Fruit fly (Drosophila melanogaster) whole organism, embryonic: ENCODE results near the gene CG13700.

Experiments
- Antp ChIP-seq: fragments of 200-800 bp; sonication (Bioruptor generic); optimal IDR thresholded peaks from 3 replicates; lab custom pipeline; 2016; ENCODE audit warnings: missing biosample characterization, missing genetic modification characterization
- BEAF-32 ChIP-seq: fragments of 200-800 bp; sonication (Bioruptor generic); optimal IDR thresholded peaks from 3 replicates; lab custom pipeline; 2017; ENCODE audit warnings: missing biosample characterization, missing genetic modification characterization, mild to moderate bottlenecking, moderate library complexity, missing genetic modification reagents
- CG1024 ChIP-seq: fragments of 200-800 bp; sonication (Bioruptor generic); IDR thresholded peaks from 2 replicates; pipeline ENCODE4 v1.3.6; 2022; ENCODE audit warnings: missing biosample characterization, missing genetic modification characterization
- CG10267 ChIP-seq: fragments of 200-800 bp; sonication (Bioruptor generic); optimal IDR thresholded peaks from 2 replicates; lab custom pipeline; 2018; ENCODE audit warnings: missing biosample characterization, mild to moderate bottlenecking, missing genetic modification characterization, moderate library complexity
- CG10979 ChIP-seq: fragments of 200-800 bp; sonication (Bioruptor generic); optimal IDR thresholded peaks from 2 replicates; lab custom pipeline; 2018; ENCODE audit warnings: missing biosample characterization, mild to moderate bottlenecking, missing genetic modification characterization, moderate library complexity
- CG12104 ChIP-seq: fragments of 200-800 bp; sonication (Bioruptor generic); optimal IDR thresholded peaks from 3 replicates; lab custom pipeline; 2016; ENCODE audit warnings: missing biosample characterization, missing genetic modification characterization
- CG12219 ChIP-seq: fragments of 200-800 bp; sonication (Bioruptor generic); optimal IDR thresholded peaks from 3 replicates; lab custom pipeline; 2018; ENCODE audit warnings: missing biosample characterization, mild to moderate bottlenecking, missing genetic modification characterization
- CG12391 ChIP-seq: fragments of 200-800 bp; sonication (Bioruptor generic); optimal IDR thresholded peaks from 3 replicates; lab custom pipeline; 2018; ENCODE audit warnings: missing biosample characterization, mild to moderate bottlenecking, missing genetic modification characterization, moderate library complexity
- CG13424 ChIP-seq: fragments of 200-800 bp; sonication (Bioruptor generic); optimal IDR thresholded peaks from 2 replicates; lab custom pipeline; 2019; ENCODE audit warnings: missing biosample characterization, mild to moderate bottlenecking, missing genetic modification characterization, moderate library complexity
- CG15601 ChIP-seq: fragments of 200-800 bp; sonication (Bioruptor generic); optimal IDR thresholded peaks from 3 replicates; lab custom pipeline; 2019; ENCODE audit warnings: missing biosample characterization, mild to moderate bottlenecking, missing genetic modification characterization, moderate library complexity
- CG15696 ChIP-seq: fragments of 200-800 bp; sonication (Bioruptor generic); optimal IDR thresholded peaks from 2 replicates; lab custom pipeline; 2019; ENCODE audit warnings: missing biosample characterization, mild to moderate bottlenecking, missing genetic modification characterization, moderate library complexity
- CG2199 ChIP-seq: fragments of 200-800 bp; sonication (Bioruptor generic); IDR thresholded peaks from 3 replicates; pipeline ENCODE4 v1.3.6; 2022; ENCODE audit warnings: missing biosample characterization, missing genetic modification characterization
- CG30431 ChIP-seq: fragments of 200-800 bp; sonication (Bioruptor generic); optimal IDR thresholded peaks from 2 replicates; lab custom pipeline; 2017; ENCODE audit warnings: missing biosample characterization, missing genetic modification characterization
- CG32767 ChIP-seq: fragments of 200-800 bp; sonication (Bioruptor generic); IDR thresholded peaks from 2 replicates; pipeline ENCODE4 v1.3.6; 2022; ENCODE audit warnings: missing biosample characterization, missing genetic modification characterization
- CG3407 ChIP-seq: fragments of 200-800 bp; sonication (Bioruptor generic); optimal IDR thresholded peaks from 2 replicates; lab custom pipeline; 2018; ENCODE audit warnings: missing biosample characterization, mild to moderate bottlenecking, missing genetic modification characterization
- CG4360 ChIP-seq: fragments of 200-800 bp; sonication (Bioruptor generic); IDR thresholded peaks from 2 replicates; pipeline ENCODE4 v1.3.6; 2022; ENCODE audit warnings: missing biosample characterization, missing genetic modification characterization
- CG4707 ChIP-seq: fragments of 200-800 bp; sonication (Bioruptor generic); optimal IDR thresholded peaks from 2 replicates; lab custom pipeline; 2018; ENCODE audit warnings: missing biosample characterization, mild to moderate bottlenecking, missing genetic modification characterization, moderate library complexity
- CG6654 ChIP-seq: fragments of 200-800 bp; sonication (Bioruptor generic); optimal IDR thresholded peaks from 2 replicates; lab custom pipeline; 2017; ENCODE audit warnings: missing biosample characterization, mild to moderate bottlenecking, missing genetic modification characterization
- CG7745 ChIP-seq: fragments of 200-800 bp; sonication (Bioruptor generic); optimal IDR thresholded peaks from 2 replicates; lab custom pipeline; 2018; ENCODE audit warnings: missing biosample characterization, mild to moderate bottlenecking, missing genetic modification characterization, moderate library complexity
- CG7839 ChIP-seq: fragments of 200-800 bp; sonication (Bioruptor generic); optimal IDR thresholded peaks from 3 replicates; lab custom pipeline; 2018; ENCODE audit warnings: missing biosample characterization, mild to moderate bottlenecking, missing genetic modification characterization, moderate library complexity
- CG7987 ChIP-seq: fragments of 200-800 bp; sonication (Bioruptor generic); optimal IDR thresholded peaks from 2 replicates; lab custom pipeline; 2018; ENCODE audit warnings: missing biosample characterization, mild to moderate bottlenecking, missing genetic modification characterization, moderate library complexity
- CG8388 ChIP-seq: fragments of 200-800 bp; sonication (Bioruptor generic); optimal IDR thresholded peaks from 2 replicates; lab custom pipeline; 2019; ENCODE audit warnings: missing biosample characterization, mild to moderate bottlenecking, missing genetic modification characterization, moderate library complexity
- CG9727 ChIP-seq: fragments of 200-800 bp; sonication (Bioruptor generic); optimal IDR thresholded peaks from 3 replicates; lab custom pipeline; 2017; ENCODE audit warnings: missing biosample characterization, mild to moderate bottlenecking, missing genetic modification characterization
- Doc2 ChIP-seq: fragments of 200-800 bp; sonication (Bioruptor generic); IDR thresholded peaks from 2 replicates; pipeline ENCODE4 v1.3.6; 2022; ENCODE audit warnings: missing biosample characterization, missing genetic modification characterization
- H2.0 ChIP-seq: fragments of 200-800 bp; sonication (Bioruptor generic); IDR thresholded peaks from 2 replicates; pipeline ENCODE4 v1.3.6; 2022; ENCODE audit warnings: missing biosample characterization, missing genetic modification characterization
- HLH3B ChIP-seq: fragments of 200-800 bp; sonication (Bioruptor generic); IDR thresholded peaks from 2 replicates; pipeline ENCODE4 v1.3.6; 2022; ENCODE audit warnings: missing biosample characterization, missing genetic modification characterization
- Hr3 ChIP-seq: fragments of 200-800 bp; sonication (Bioruptor generic); optimal IDR thresholded peaks from 3 replicates; lab custom pipeline; 2016; ENCODE audit warnings: missing biosample characterization, missing genetic modification characterization
- Kr ChIP-seq: fragments of 200-800 bp; sonication (Bioruptor generic); optimal IDR thresholded peaks from 2 replicates; lab custom pipeline; 2017; ENCODE audit warnings: missing biosample characterization, mild to moderate bottlenecking, missing genetic modification characterization
- Ptx1 ChIP-seq: fragments of 200-800 bp; sonication (Bioruptor generic); IDR thresholded peaks from 2 replicates; pipeline ENCODE4 v1.3.6; 2022; ENCODE audit warnings: missing biosample characterization, missing genetic modification characterization
- Rfx ChIP-seq: fragments of 200-800 bp; sonication (Bioruptor generic); IDR thresholded peaks from 2 replicates; pipeline ENCODE4 v1.3.6; 2022; ENCODE audit warnings: missing biosample characterization, missing genetic modification characterization
- Spps ChIP-seq: fragments of 200-800 bp; sonication (Bioruptor generic); optimal IDR thresholded peaks from 2 replicates; lab custom pipeline; 2018; ENCODE audit warnings: missing biosample characterization, mild to moderate bottlenecking, missing genetic modification characterization
- ap ChIP-seq: fragments of 200-800 bp; sonication (Bioruptor generic); IDR thresholded peaks from 2 replicates; pipeline ENCODE4 v1.3.6; 2022; ENCODE audit warnings: missing biosample characterization, missing genetic modification characterization
- chn ChIP-seq: fragments of 200-800 bp; sonication (Bioruptor generic); optimal IDR thresholded peaks from 2 replicates; lab custom pipeline; 2016; ENCODE audit warnings: missing biosample characterization, missing genetic modification characterization
- dati ChIP-seq: fragments of 200-800 bp; sonication (Bioruptor generic); IDR thresholded peaks from 2 replicates; pipeline ENCODE4 v1.3.6; 2022; ENCODE audit warnings: missing biosample characterization, missing genetic modification characterization
- dmrt99B ChIP-seq: fragments of 200-800 bp; sonication (Bioruptor generic); optimal IDR thresholded peaks from 2 replicates; lab custom pipeline; 2018; ENCODE audit warnings: missing biosample characterization, mild to moderate bottlenecking, missing genetic modification characterization, moderate library complexity
- ind ChIP-seq: fragments of 200-800 bp; sonication (Bioruptor generic); optimal IDR thresholded peaks from 3 replicates; lab custom pipeline; 2016; ENCODE audit warnings: missing biosample characterization, missing genetic modification characterization
- nmo ChIP-seq: fragments of 200-800 bp; sonication (Bioruptor generic); optimal IDR thresholded peaks from 2 replicates; lab custom pipeline; 2018; ENCODE audit warnings: missing biosample characterization, mild to moderate bottlenecking, missing genetic modification characterization, moderate library complexity
- oc ChIP-seq: fragments of 200-800 bp; sonication (Bioruptor generic); optimal IDR thresholded peaks from 2 replicates; lab custom pipeline; 2018; ENCODE audit warnings: missing biosample characterization, mild to moderate bottlenecking, missing genetic modification characterization, moderate library complexity
- prd ChIP-seq, 3 experiments: fragments of >200 bp in 2 of 3; fragments of 200-800 bp in 1 of 3; sonication (Bioruptor generic) in 1 of 3; optimal IDR thresholded peaks in 2 of 3; IDR thresholded peaks in 1 of 3; 2 replicates in 2 of 3; 3 replicates in 1 of 3; pipeline versions ENCODE4 v1.3.6 to Lab custom; 2017 to 2022; ENCODE audit warnings: missing biosample characterization in 1 of 3, missing genetic modification characterization in 1 of 3
- row ChIP-seq: fragments of 200-800 bp; sonication (Bioruptor generic); IDR thresholded peaks from 3 replicates; pipeline ENCODE4 v1.3.6; 2022; ENCODE audit warnings: missing biosample characterization, missing genetic modification characterization
- sens ChIP-seq: fragments of 200-800 bp; sonication (Bioruptor generic); peaks from one replicate; lab custom pipeline; 2016; ENCODE audit warnings: missing biosample characterization, missing genetic modification characterization
- stwl ChIP-seq: fragments of 200-800 bp; sonication (Bioruptor generic); optimal IDR thresholded peaks from 3 replicates; lab custom pipeline; 2018; ENCODE audit warnings: missing biosample characterization, mild to moderate bottlenecking, missing genetic modification characterization, moderate library complexity
- tgo ChIP-seq: fragments of 200-800 bp; sonication (Bioruptor generic); IDR thresholded peaks from 3 replicates; pipeline ENCODE4 v1.3.6; 2022; ENCODE audit warnings: missing biosample characterization, missing genetic modification characterization
- trem ChIP-seq: fragments of 200-800 bp; optimal IDR thresholded peaks from 3 replicates; lab custom pipeline; 2019; ENCODE audit warnings: missing biosample characterization, mild to moderate bottlenecking, missing genetic modification characterization, moderate library complexity
- trh ChIP-seq: fragments of 200-800 bp; sonication (Bioruptor generic); optimal IDR thresholded peaks from 2 replicates; lab custom pipeline; 2016; ENCODE audit warnings: missing biosample characterization, missing genetic modification characterization
- zen ChIP-seq: fragments of 200-800 bp; sonication (Bioruptor generic); optimal IDR thresholded peaks from 3 replicates; lab custom pipeline; 2018; ENCODE audit warnings: missing biosample characterization, mild to moderate bottlenecking, missing genetic modification characterization, moderate library complexity

The CG13700 gene

DNA sequence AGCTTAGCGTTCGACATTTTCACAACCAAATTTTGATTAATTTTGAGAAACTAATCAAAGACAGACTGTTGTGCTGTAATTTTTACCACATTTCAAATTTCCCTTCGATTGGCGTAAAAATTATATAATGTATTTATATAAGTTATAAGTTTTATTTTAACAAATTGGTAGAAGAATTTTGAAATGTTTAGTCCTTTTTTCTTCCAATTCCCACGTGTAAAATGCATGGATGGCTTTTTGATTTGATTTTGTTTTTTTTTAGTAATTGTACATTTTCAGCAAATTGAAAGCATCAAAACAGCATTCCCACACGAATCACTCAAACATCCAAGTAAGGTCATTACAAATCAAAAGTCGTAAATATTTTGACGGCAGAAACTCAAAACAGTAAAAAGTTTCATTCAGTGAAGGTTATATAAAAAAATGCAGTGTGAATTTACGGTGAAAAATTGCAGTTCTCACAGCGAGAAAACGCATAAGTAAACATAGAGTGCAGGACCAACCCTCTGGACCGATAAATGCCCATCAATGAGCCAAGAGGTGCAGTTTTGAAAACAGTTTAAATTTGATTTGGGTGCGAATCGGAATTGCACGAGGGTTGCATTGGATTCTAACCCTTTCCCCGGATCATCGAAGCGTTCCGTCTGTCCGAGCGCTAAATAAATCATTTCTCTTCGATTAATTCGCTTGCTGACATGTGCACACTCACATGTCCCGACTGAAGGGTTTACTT lies 6.7 kb downstream of the CG13700 start, which contains the start of gene CG5103:
Gene CG5103, minus strand, starts transcription at position 51 of the 733 bp plus-strand sequence.
- TF ChIP-seq dati (GFP tag; lab: Robert Waterston, UW), result no peak
- TF ChIP-seq CG7745 (tag; lab: Kevin White, UChicago), result no peak
- no peak for TF ChIP-seq Antp (GFP tag; lab: Kevin White, UChicago)
- no peak for TF ChIP-seq CG30431 (GFP tag; lab: Kevin White, UChicago)
- no peak for TF ChIP-seq CG6654
- peak; percentile 94 for TF ChIP-seq CG2199 (GFP tag; lab: Robert Waterston, UW)
- TF ChIP-seq CG7987, result no peak
- TF ChIP-seq chn, result no peak
- no peak for TF ChIP-seq trh (GFP tag; lab: Kevin White, UChicago)
- TF ChIP-seq Kr, result peak; percentile 47
- TF ChIP-seq CG10267 (tag; lab: Kevin White, UChicago), result no peak

DNA sequence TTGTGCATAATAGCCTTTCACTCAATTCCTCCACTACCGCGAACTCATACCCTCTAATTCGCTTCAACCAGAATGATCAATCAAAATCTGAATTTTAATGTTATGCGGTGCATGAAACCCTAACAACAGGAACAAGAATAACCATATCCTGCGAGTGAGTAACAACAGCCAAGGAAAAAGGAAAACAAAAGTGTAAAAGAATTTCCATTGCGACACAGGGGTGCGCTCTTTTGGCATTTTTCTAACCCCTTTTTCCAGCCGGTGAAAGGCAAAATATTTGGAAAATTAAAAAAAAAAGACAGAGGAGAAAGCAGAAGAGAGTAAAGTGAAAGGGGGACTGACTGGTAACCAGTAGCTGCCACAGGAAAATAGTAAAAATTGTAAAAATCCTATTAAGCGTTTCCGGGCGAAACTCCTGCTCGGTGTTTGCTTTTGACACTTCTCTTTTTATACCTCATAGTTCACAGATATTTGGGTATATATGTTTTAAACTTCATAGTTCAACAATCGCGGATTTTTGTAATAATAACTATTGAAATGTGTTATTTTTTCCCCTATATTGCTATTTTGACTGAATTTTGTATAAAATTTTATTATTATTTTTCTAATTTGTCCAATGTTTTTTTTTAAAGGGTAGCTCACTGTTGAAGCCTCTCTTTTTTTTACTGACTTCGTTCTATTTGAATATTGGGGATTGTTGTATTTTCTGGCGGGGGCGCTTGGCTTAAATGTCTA lies 10.9 kb downstream of the CG13700 start:
- peak; percentile 65 for TF ChIP-seq CG8388 (GFP tag; lab: Kevin White, UChicago)
- TF ChIP-seq Hr3 (GFP tag; lab: Kevin White, UChicago), result peak; percentile 19
- peak; percentile 21 for TF ChIP-seq trem (tag; lab: Kevin White, UChicago)
- no peak for TF ChIP-seq Doc2 (GFP tag; lab: Robert Waterston, UW)
- peak; percentile 17 for TF ChIP-seq stwl (tag; lab: Kevin White, UChicago)
- TF ChIP-seq CG7839 (tag; lab: Kevin White, UChicago), result peak; percentile 53
- peak; percentile 71 for TF ChIP-seq CG10979 (tag; lab: Kevin White, UChicago)
- TF ChIP-seq dmrt99B (tag; lab: Kevin White, UChicago), result peak; percentile 42
- TF ChIP-seq CG32767, result no peak
- TF ChIP-seq oc (tag; lab: Kevin White, UChicago), result peak; percentile 1
- no peak for TF ChIP-seq ap (GFP tag; lab: Robert Waterston, UW)
- TF ChIP-seq CG15601 (tag; lab: Kevin White, UChicago), result peak; percentile 46
- TF ChIP-seq BEAF-32 (GFP tag; lab: Kevin White, UChicago), result no peak
- TF ChIP-seq Rfx (GFP tag; lab: Robert Waterston, UW), result no peak
- peak; percentile 54 for TF ChIP-seq CG9727 (GFP tag; lab: Kevin White, UChicago)
- TF ChIP-seq CG4707 (GFP tag; lab: Kevin White, UChicago), result no peak
- peak; percentile 44 for TF ChIP-seq CG15696
- TF ChIP-seq zen (tag; lab: Kevin White, UChicago), result peak; percentile 6
- no peak for TF ChIP-seq CG12104 (GFP tag; lab: Kevin White, UChicago)
- no peak for TF ChIP-seq ind
- no peak for TF ChIP-seq prd (optimal IDR thresholded peaks at IDR 0.05; lab: Kevin White, UChicago)
- TF ChIP-seq prd (GFP tag; IDR thresholded peaks at IDR 0.05; lab: Robert Waterston, UW), result peak; percentile 57; the same call in 2 of the 3 replicates
- TF ChIP-seq H2.0 (GFP tag; lab: Robert Waterston, UW), result peak; percentile 25; the same call in 1 of the 2 replicates
- TF ChIP-seq CG12219 (GFP tag; lab: Kevin White, UChicago), result no peak
- peak; percentile 66 for TF ChIP-seq CG12391 (tag; lab: Kevin White, UChicago)
- TF ChIP-seq HLH3B, result peak; percentile 54; the same call in 1 of the 2 replicates
- TF ChIP-seq CG4360 (GFP tag; lab: Robert Waterston, UW), result no peak
- peak; percentile 6; the same call in 1 of the 2 replicates for TF ChIP-seq Ptx1 (GFP tag; lab: Robert Waterston, UW)
- peak; percentile 70 for TF ChIP-seq row (GFP tag; lab: Robert Waterston, UW)
- TF ChIP-seq CG13424 (tag; lab: Kevin White, UChicago), result peak; percentile 21
- peak; percentile 34 for TF ChIP-seq Spps (tag; lab: Kevin White, UChicago)
- peak; percentile 32; the same call in 1 of the 2 replicates for TF ChIP-seq CG1024 (GFP tag; lab: Robert Waterston, UW)
- peak; percentile 80 for TF ChIP-seq sens (GFP tag; lab: Kevin White, UChicago)
- peak; percentile 43 for TF ChIP-seq nmo (GFP tag; lab: Kevin White, UChicago)
- peak; percentile 24; the same call in 1 of the 3 replicates for TF ChIP-seq tgo (GFP tag; lab: Robert Waterston, UW)
- no peak for TF ChIP-seq Antp (GFP tag; lab: Kevin White, UChicago)
- TF ChIP-seq CG3407 (GFP tag; lab: Kevin White, UChicago), result peak; percentile 30
